Fruit fly (Drosophila melanogaster): ENCODE measurements around the gene nerfin-1.

The nerfin-1 gene

DNA sequence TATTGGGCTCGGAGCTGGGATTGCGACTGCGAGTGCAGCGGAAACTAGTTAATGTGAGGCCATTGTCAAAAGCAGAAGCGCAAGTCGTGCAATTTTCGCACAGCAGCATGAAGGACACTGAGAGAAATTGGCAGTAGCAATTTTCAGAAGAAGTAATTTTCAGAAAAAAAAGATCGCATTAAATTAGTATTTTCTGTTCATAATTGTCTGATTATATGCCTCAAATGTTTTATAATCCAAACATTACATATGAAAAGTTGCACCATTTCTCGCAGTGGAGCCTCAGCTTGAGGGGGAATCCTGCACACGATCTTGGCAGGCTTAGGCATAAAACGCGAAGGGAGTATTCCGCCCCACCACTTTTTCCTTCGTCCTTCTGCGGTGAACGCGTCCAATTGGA is 4.5 kb upstream of the nerfin-1 start (continued):
- no peak for TF ChIP-seq Taf1 (GFP tag; IDR thresholded peaks at IDR 0.05)
- TF ChIP-seq dysf (GFP tag; IDR thresholded peaks at IDR 0.05), result peak; percentile 56; the same call in 2 of the 3 replicates
- peak; percentile 58 for TF ChIP-seq CG6254 (GFP tag; optimal IDR thresholded peaks at IDR 0.05)
- TF ChIP-seq Ets97D (GFP tag; optimal IDR thresholded peaks at IDR 0.05), result no peak
- TF ChIP-seq CG13123 (GFP tag; optimal IDR thresholded peaks at IDR 0.05), result no peak
- peak; percentile 25 for TF ChIP-seq CG12236 (GFP tag; optimal IDR thresholded peaks at IDR 0.05)
- no peak for TF ChIP-seq CG34376 (GFP tag; optimal IDR thresholded peaks at IDR 0.05)
- TF ChIP-seq dm (GFP tag; optimal IDR thresholded peaks at IDR 0.05), result peak; percentile 5
- no peak for TF ChIP-seq CG9932 (GFP tag; IDR thresholded peaks at IDR 0.05)
- no peak for TF ChIP-seq run (tag; optimal IDR thresholded peaks at IDR 0.05)
- TF ChIP-seq CG7928 (GFP tag; optimal IDR thresholded peaks at IDR 0.05), result no peak
- peak; percentile 52 for TF ChIP-seq CG18599 (GFP tag; optimal IDR thresholded peaks at IDR 0.05)
- TF ChIP-seq HLHmδ (GFP tag; optimal IDR thresholded peaks at IDR 0.05), result no peak
- TF ChIP-seq BtbVII (GFP tag; optimal IDR thresholded peaks at IDR 0.05), result no peak
- TF ChIP-seq crc (GFP tag; optimal IDR thresholded peaks at IDR 0.05), result no peak
- peak; percentile 15; the same call in 1 of the 2 replicates for TF ChIP-seq CG14441 (GFP tag; IDR thresholded peaks at IDR 0.05)
- peak; percentile 43 for TF ChIP-seq CG10209 (GFP tag; optimal IDR thresholded peaks at IDR 0.05)
- no peak for TF ChIP-seq CG16813 (GFP tag; IDR thresholded peaks at IDR 0.05; ENCODE audit: partially characterized antibody)
- TF ChIP-seq Rx (GFP tag; IDR thresholded peaks at IDR 0.05), result peak; percentile 46; the same call in 1 of the 2 replicates
- TF ChIP-seq Asciz (GFP tag; optimal IDR thresholded peaks at IDR 0.05), result peak; percentile 33
- no peak for TF ChIP-seq B-H2 (GFP tag; optimal IDR thresholded peaks at IDR 0.05)
- TF ChIP-seq Hand (GFP tag; optimal IDR thresholded peaks at IDR 0.05), result no peak
- peak; percentile 32 for TF ChIP-seq CG1792 (GFP tag; optimal IDR thresholded peaks at IDR 0.05)
- TF ChIP-seq CG11695 (GFP tag; IDR thresholded peaks at IDR 0.05), result peak; percentile 57; the same call in 1 of the 3 replicates
- TF ChIP-seq Mes4 (GFP tag; optimal IDR thresholded peaks at IDR 0.05), result peak; percentile 63
- peak; percentile 71 for TF ChIP-seq nmo (GFP tag; optimal IDR thresholded peaks at IDR 0.05)
- TF ChIP-seq tx (GFP tag; optimal IDR thresholded peaks at IDR 0.05), result peak; percentile 39
- TF ChIP-seq CG15011 (GFP tag; optimal IDR thresholded peaks at IDR 0.05), result no peak
- no peak for TF ChIP-seq CG17912 (GFP tag; optimal IDR thresholded peaks at IDR 0.05)
- no peak for TF ChIP-seq CG13296 (GFP tag; optimal IDR thresholded peaks at IDR 0.05)
- TF ChIP-seq CG10543 (GFP tag; optimal IDR thresholded peaks at IDR 0.05), result no peak
- TF ChIP-seq ATbp (GFP tag; optimal IDR thresholded peaks at IDR 0.05), result peak; percentile 66
- no peak for TF ChIP-seq nom (GFP tag; optimal IDR thresholded peaks at IDR 0.05)
- no peak for TF ChIP-seq HHEX (GFP tag; optimal IDR thresholded peaks at IDR 0.05)
- TF ChIP-seq Neu2 (GFP tag; optimal IDR thresholded peaks at IDR 0.05; ENCODE audit: borderline replicate concordance), result no peak
- TF ChIP-seq kay (GFP tag; optimal IDR thresholded peaks at IDR 0.05), result no peak
- no peak for TF ChIP-seq YL-1 (GFP tag; optimal IDR thresholded peaks at IDR 0.05)
- peak; percentile 52 for TF ChIP-seq CG30431 (GFP tag; optimal IDR thresholded peaks at IDR 0.05)
- TF ChIP-seq CG9437 (GFP tag; optimal IDR thresholded peaks at IDR 0.05), result peak; percentile 10
- TF ChIP-seq CG7963 (GFP tag; IDR thresholded peaks at IDR 0.05; ENCODE audit: partially characterized antibody), result no peak
- TF ChIP-seq sd (tag; optimal IDR thresholded peaks at IDR 0.05), result no peak
- no peak for TF ChIP-seq CG15514 (GFP tag; optimal IDR thresholded peaks at IDR 0.05)
- TF ChIP-seq shn (GFP tag; optimal IDR thresholded peaks at IDR 0.05), result peak; percentile 34
- TF ChIP-seq caup (GFP tag; optimal IDR thresholded peaks at IDR 0.05; ENCODE audit: severe bottlenecking), result no peak
- TF ChIP-seq Stat92E (GFP tag; optimal IDR thresholded peaks at IDR 0.05), result no peak
- peak; percentile 68 for TF ChIP-seq vvl (GFP tag; IDR thresholded peaks at IDR 0.05)
- TF ChIP-seq usp (GFP tag; optimal IDR thresholded peaks at IDR 0.05), result no peak
- peak; percentile 12 for TF ChIP-seq HmgZ (tag; optimal IDR thresholded peaks at IDR 0.05)
- peak; percentile 66 for TF ChIP-seq CG7839 (tag; optimal IDR thresholded peaks at IDR 0.05)
- TF ChIP-seq CG13624 (GFP tag; optimal IDR thresholded peaks at IDR 0.05), result no peak

Data from whole organism, embryonic.